Worm (Caenorhabditis elegans) whole organism, L1 larva: ENCODE results near the gene W01C9.2.

Experiments used
- aly-2 ChIP-seq: fragments of 150-350 bp; optimal IDR thresholded peaks from 2 replicates; lab custom pipeline; 2014; ENCODE audit warnings: missing biosample characterization, missing genetic modification characterization
- ama-1 ChIP-seq: fragments of 150-350 bp; optimal IDR thresholded peaks from 2 replicates; lab custom pipeline; 2014
- blmp-1 ChIP-seq: fragments of 150-350 bp; optimal IDR thresholded peaks from 2 replicates; lab custom pipeline; 2014; ENCODE audit warnings: missing biosample characterization, missing genetic modification characterization
- ceh-63 ChIP-seq: fragments of 200-800 bp; sonication (Bioruptor generic); optimal IDR thresholded peaks from 2 replicates; lab custom pipeline; 2018; ENCODE audit warnings: mild to moderate bottlenecking, missing genetic modification characterization, missing compliant biosample characterization
- ceh-82 ChIP-seq, 3 experiments: fragments of 150-350 bp in 1 of 3; sonication (generic microtip) in 2 of 3; optimal IDR thresholded peaks; 2 replicates each; lab custom pipeline; 2014 to 2017; ENCODE audit warnings: missing biosample characterization in 3 of 3, missing genetic modification characterization in 3 of 3
- ces-1 ChIP-seq: fragments of 150-350 bp; optimal IDR thresholded peaks from 2 replicates; lab custom pipeline; 2014; ENCODE audit warnings: missing biosample characterization, missing genetic modification reagents, missing genetic modification characterization
- dsc-1 ChIP-seq: sonication (generic microtip); optimal IDR thresholded peaks from 2 replicates; lab custom pipeline; 2016; ENCODE audit warnings: mild to moderate bottlenecking, missing genetic modification characterization, missing compliant biosample characterization
- efl-3 ChIP-seq: fragments of 200-800 bp; sonication (Bioruptor generic); optimal IDR thresholded peaks from 2 replicates; lab custom pipeline; 2018; ENCODE audit warnings: mild to moderate bottlenecking, missing genetic modification characterization, missing compliant biosample characterization
- egl-13 ChIP-seq: sonication (generic microtip); optimal IDR thresholded peaks from 2 replicates; lab custom pipeline; 2016; ENCODE audit warnings: missing genotype, missing genetic modification reagents, missing genetic modification characterization, missing compliant biosample characterization
- fkh-10 ChIP-seq: sonication (generic microtip); optimal IDR thresholded peaks from 2 replicates; lab custom pipeline; 2017; ENCODE audit warnings: missing biosample characterization, missing genetic modification reagents, missing genetic modification characterization
- fkh-8 ChIP-seq: sonication (generic microtip); optimal IDR thresholded peaks from 2 replicates; lab custom pipeline; 2016; ENCODE audit warnings: mild to moderate bottlenecking, missing genetic modification characterization, missing compliant biosample characterization
- fos-1 ChIP-seq: fragments of 150-350 bp; optimal IDR thresholded peaks from 2 replicates; lab custom pipeline; 2014; ENCODE audit warnings: missing biosample characterization, missing genetic modification characterization
- grh-1 ChIP-seq: fragments of 200-800 bp; sonication (Bioruptor generic); IDR thresholded peaks from 2 replicates; pipeline ENCODE4 v1.3.6; 2022; ENCODE audit warnings: missing genetic modification reagents, missing genetic modification characterization, missing compliant biosample characterization
- hlh-17 ChIP-seq: fragments of 200-800 bp; sonication (Bioruptor generic); optimal IDR thresholded peaks from 2 replicates; lab custom pipeline; 2018; ENCODE audit warnings: missing genetic modification characterization, mild to moderate bottlenecking, missing compliant biosample characterization, moderate library complexity, borderline replicate concordance
- hlh-4 ChIP-seq: sonication (generic microtip); optimal IDR thresholded peaks from 2 replicates; lab custom pipeline; 2016; ENCODE audit warnings: mild to moderate bottlenecking, missing genetic modification characterization, missing compliant biosample characterization
- irx-1 ChIP-seq: sonication (generic microtip); optimal IDR thresholded peaks from 2 replicates; lab custom pipeline; 2016; ENCODE audit warnings: missing genetic modification characterization, missing compliant biosample characterization
- jun-1 ChIP-seq: fragments of 150-350 bp; optimal IDR thresholded peaks from 2 replicates; lab custom pipeline; 2014; ENCODE audit warnings: missing biosample characterization, missing genetic modification reagents, missing genetic modification characterization
- lin-14 ChIP-seq: fragments of 200-800 bp; sonication (Bioruptor generic); optimal IDR thresholded peaks from 2 replicates; lab custom pipeline; 2018; ENCODE audit warnings: mild to moderate bottlenecking, missing genetic modification characterization, moderate library complexity, missing compliant biosample characterization
- lin-39 ChIP-seq: fragments of 150-350 bp; optimal IDR thresholded peaks from 2 replicates; lab custom pipeline; 2014; ENCODE audit warnings: missing biosample characterization, missing genetic modification reagents, missing genetic modification characterization
- lir-3 ChIP-seq: sonication (generic microtip); optimal IDR thresholded peaks from 2 replicates; lab custom pipeline; 2016; ENCODE audit warnings: mild to moderate bottlenecking, missing genetic modification characterization, moderate library complexity, missing compliant biosample characterization; ENCODE audit not compliant: poor library complexity
- mab-9 ChIP-seq: fragments of 200-800 bp; sonication (Bioruptor generic); IDR thresholded peaks from 2 replicates; pipeline ENCODE4 v1.3.6; 2022; ENCODE audit warnings: missing genetic modification reagents, missing genetic modification characterization, missing compliant biosample characterization
- nhr-11 ChIP-seq: fragments of 150-350 bp; optimal IDR thresholded peaks from 2 replicates; lab custom pipeline; 2014; ENCODE audit warnings: missing biosample characterization, missing genetic modification characterization
- nhr-12 ChIP-seq: sonication (generic microtip); optimal IDR thresholded peaks from 2 replicates; lab custom pipeline; 2017; ENCODE audit warnings: missing biosample characterization, missing genetic modification characterization
- nhr-20 ChIP-seq: sonication (generic microtip); optimal IDR thresholded peaks from 2 replicates; lab custom pipeline; 2016; ENCODE audit warnings: mild to moderate bottlenecking, missing genetic modification characterization, missing compliant biosample characterization
- nhr-237 ChIP-seq: fragments of 150-350 bp; optimal IDR thresholded peaks from 2 replicates; lab custom pipeline; 2014; ENCODE audit warnings: missing biosample characterization, missing genetic modification characterization
- nhr-47 ChIP-seq: sonication (generic microtip); optimal IDR thresholded peaks from 2 replicates; lab custom pipeline; 2016; ENCODE audit warnings: mild to moderate bottlenecking, missing genetic modification characterization, moderate library complexity, missing compliant biosample characterization
- nhr-71 ChIP-seq: sonication (generic microtip); optimal IDR thresholded peaks from 2 replicates; lab custom pipeline; 2016; ENCODE audit warnings: mild to moderate bottlenecking, missing genetic modification characterization, moderate library complexity, missing compliant biosample characterization
- nhr-76 ChIP-seq: sonication (generic microtip); optimal IDR thresholded peaks from 2 replicates; lab custom pipeline; 2017; ENCODE audit warnings: missing biosample characterization, missing genetic modification characterization
- nhr-77 ChIP-seq: fragments of 150-350 bp; optimal IDR thresholded peaks from 2 replicates; lab custom pipeline; 2014; ENCODE audit warnings: missing biosample characterization, missing genetic modification characterization
- nhr-84 ChIP-seq: sonication (generic microtip); optimal IDR thresholded peaks from 2 replicates; lab custom pipeline; 2017; ENCODE audit warnings: missing biosample characterization, missing genetic modification characterization
- nhr-90 ChIP-seq: sonication (generic microtip); optimal IDR thresholded peaks from 2 replicates; lab custom pipeline; 2016; ENCODE audit warnings: mild to moderate bottlenecking, missing genetic modification characterization, missing compliant biosample characterization; ENCODE audit not compliant: poor library complexity
- pag-3 ChIP-seq: sonication (generic microtip); optimal IDR thresholded peaks from 2 replicates; lab custom pipeline; 2017; ENCODE audit warnings: missing genetic modification characterization, mild to moderate bottlenecking, missing compliant biosample characterization, antibody characterized with exemption, borderline replicate concordance; ENCODE audit not compliant: insufficient read depth
- pax-3 ChIP-seq: fragments of 200-800 bp; sonication (Bioruptor generic); optimal IDR thresholded peaks from 2 replicates; lab custom pipeline; 2018; ENCODE audit warnings: mild to moderate bottlenecking, missing genetic modification characterization, moderate library complexity, missing compliant biosample characterization
- snu-23 ChIP-seq: sonication (generic microtip); optimal IDR thresholded peaks from 2 replicates; lab custom pipeline; 2016; ENCODE audit warnings: missing genetic modification characterization, missing compliant biosample characterization
- sptf-1 ChIP-seq: fragments of 150-350 bp; optimal IDR thresholded peaks from 2 replicates; lab custom pipeline; 2014; ENCODE audit warnings: missing biosample characterization, missing genetic modification characterization
- swsn-7 ChIP-seq: sonication (generic microtip); optimal IDR thresholded peaks from 2 replicates; lab custom pipeline; 2016; ENCODE audit warnings: missing genetic modification characterization, missing compliant biosample characterization
- tbx-2 ChIP-seq: sonication (generic microtip); optimal IDR thresholded peaks from 2 replicates; lab custom pipeline; 2016; ENCODE audit warnings: missing genetic modification characterization, missing compliant biosample characterization
- tlp-1 ChIP-seq: fragments of 150-350 bp; optimal IDR thresholded peaks from 2 replicates; lab custom pipeline; 2014; ENCODE audit warnings: missing biosample characterization, missing genetic modification characterization
- unc-130 ChIP-seq: fragments of 150-350 bp; optimal IDR thresholded peaks from 2 replicates; lab custom pipeline; 2017; ENCODE audit warnings: missing biosample characterization, missing genetic modification characterization, inconsistent platforms
- unc-30 ChIP-seq: sonication (generic microtip); optimal IDR thresholded peaks from 2 replicates; lab custom pipeline; 2017; ENCODE audit warnings: missing biosample characterization, missing genetic modification characterization
- unc-98 ChIP-seq: fragments of 200-800 bp; sonication (Bioruptor generic); IDR thresholded peaks from 2 replicates; pipeline ENCODE4 v1.3.6; 2022; ENCODE audit warnings: missing genetic modification characterization, missing compliant biosample characterization
- zag-1 ChIP-seq: fragments of 150-350 bp; optimal IDR thresholded peaks from 2 replicates; lab custom pipeline; 2014; ENCODE audit warnings: missing biosample characterization, missing genetic modification characterization
- zip-4 ChIP-seq: fragments of 200-800 bp; sonication (Bioruptor generic); optimal IDR thresholded peaks from 2 replicates; lab custom pipeline; 2018; ENCODE audit warnings: mild to moderate bottlenecking, missing genetic modification characterization, moderate library complexity, missing compliant biosample characterization
- ztf-4 ChIP-seq: fragments of 150-350 bp; optimal IDR thresholded peaks from 2 replicates; lab custom pipeline; 2014; ENCODE audit warnings: missing biosample characterization, missing genetic modification characterization

Gene W01C9.2

DNA sequence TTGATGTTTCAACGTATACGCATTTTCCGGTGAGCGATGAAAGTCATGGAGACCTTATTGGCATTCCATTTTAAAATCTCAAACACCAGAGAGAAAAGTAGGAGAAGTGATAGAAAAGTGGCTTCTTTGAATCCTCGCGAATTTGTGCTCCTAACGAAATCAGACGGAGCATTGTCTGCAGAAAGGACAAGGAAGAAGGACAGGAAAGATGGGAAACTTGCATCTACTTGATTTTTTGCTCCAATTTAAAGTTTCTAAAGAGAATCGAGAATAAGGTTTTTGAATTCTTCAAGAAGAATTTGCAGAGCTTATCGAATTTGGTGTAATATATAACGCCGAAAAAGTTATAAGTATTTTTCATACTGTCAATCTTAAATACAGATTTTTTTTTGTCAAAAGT lies 14.9 kb downstream of the W01C9.2 start:
- TF ChIP-seq zip-4 (GFP tag; lab: Kevin White, UChicago) (no peak), nhr-11 (tag; lab: Kevin White, UChicago) (no peak), fkh-10 (GFP tag; lab: Kevin White, UChicago) (peak; percentile 91), nhr-90 (tag; lab: Kevin White, UChicago) (no peak), lin-14 (GFP tag; lab: Kevin White, UChicago) (peak; percentile 50), nhr-20 (tag; lab: Kevin White, UChicago) (no peak), mab-9 (GFP tag; lab: Robert Waterston, UW) (no peak), nhr-71 (tag; lab: Kevin White, UChicago) (no peak)

DNA sequence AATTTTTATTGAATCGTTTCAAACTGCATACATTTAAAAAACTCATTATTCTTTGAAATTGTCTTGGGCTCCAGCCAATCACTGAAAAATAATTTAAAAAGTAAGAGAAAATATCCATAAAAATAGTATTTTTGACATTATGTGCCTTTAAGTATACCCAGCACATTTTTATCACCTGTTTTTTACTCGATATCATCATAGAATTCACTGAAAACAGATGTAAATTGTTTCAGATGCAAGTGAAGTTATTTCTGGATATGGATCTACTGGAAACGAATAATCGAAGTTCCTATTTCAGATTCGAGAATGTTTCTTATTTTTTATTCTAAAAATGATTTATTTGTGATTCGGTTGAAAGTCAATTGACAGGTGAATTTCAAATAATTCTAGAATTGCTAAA lies 18.4 kb downstream of the W01C9.2 start:
- no peak for TF ChIP-seq lir-3 (tag; lab: Kevin White, UChicago)
- TF ChIP-seq aly-2 (tag; lab: Kevin White, UChicago): no peak
- TF ChIP-seq hlh-4 (tag; lab: Kevin White, UChicago): peak; percentile 92
- peak; percentile 27 for TF ChIP-seq nhr-71 (tag; lab: Kevin White, UChicago)
- no peak for TF ChIP-seq sptf-1 (tag; lab: Kevin White, UChicago)

DNA sequence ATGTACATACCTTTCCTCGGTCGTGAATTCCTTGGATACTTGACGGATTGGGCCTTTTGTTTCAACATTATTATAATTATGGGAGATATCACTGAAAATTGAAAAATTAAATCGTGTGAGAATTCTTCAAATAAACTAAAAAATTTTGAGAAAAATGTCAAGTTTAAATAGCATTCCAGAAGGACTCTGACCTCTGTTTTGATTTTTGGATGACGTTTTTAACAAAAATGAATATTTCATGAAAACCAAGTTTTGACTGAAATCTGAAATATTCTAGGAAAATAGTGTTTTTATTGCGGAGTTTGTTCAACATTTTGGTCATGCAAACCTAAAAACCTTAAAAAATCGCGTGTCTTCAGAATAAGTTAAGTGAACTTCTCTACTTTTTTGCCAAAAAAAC lies 20.0 kb downstream of the W01C9.2 start, which contains the start of gene glb-27:
Gene glb-27, minus strand, starts transcription at position 101 of the 400 bp plus-strand sequence.
- TF ChIP-seq egl-13 (tag; lab: Kevin White, UChicago) (no peak), unc-30 (tag; lab: Kevin White, UChicago) (no peak), zag-1 (no peak), irx-1 (no peak), fos-1 (tag; lab: Kevin White, UChicago) (no peak)

DNA sequence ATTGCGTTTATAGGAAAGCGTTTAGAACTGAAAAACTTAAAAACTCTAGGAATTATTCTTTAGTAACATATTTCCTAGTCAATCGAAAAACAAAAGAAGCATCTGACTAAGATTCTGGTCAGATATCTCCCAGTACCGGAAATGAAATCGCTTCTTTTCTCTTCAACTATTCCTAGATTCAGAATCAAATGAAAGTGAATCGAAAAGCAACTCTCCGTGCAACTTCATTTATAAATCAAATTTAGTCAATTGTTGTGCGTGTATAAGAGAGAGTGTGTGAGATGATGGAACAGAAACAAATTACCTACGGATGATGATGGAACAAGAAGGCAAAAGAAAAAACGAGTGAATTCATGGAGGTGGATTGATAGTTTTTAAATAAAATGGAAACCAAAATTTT lies 23.0 kb downstream of the W01C9.2 start:
- TF ChIP-seq ces-1 (GFP tag; lab: Kevin White, UChicago): peak; percentile 43
- peak; percentile 6 for TF ChIP-seq dsc-1 (tag; lab: Kevin White, UChicago)
- TF ChIP-seq ceh-82 (tag; optimal IDR thresholded peaks at IDR 0.05; lab: Kevin White, UChicago): no peak
- peak; percentile 12 for TF ChIP-seq swsn-7
- TF ChIP-seq nhr-237 (tag; lab: Kevin White, UChicago): no peak
- TF ChIP-seq lin-14 (GFP tag; lab: Kevin White, UChicago): peak; percentile 46
- TF ChIP-seq zip-4 (GFP tag; lab: Kevin White, UChicago): no peak
- TF ChIP-seq fkh-10 (GFP tag; lab: Kevin White, UChicago): peak; percentile 98
- no peak for TF ChIP-seq efl-3 (GFP tag; lab: Kevin White, UChicago)
- peak; percentile 18 for TF ChIP-seq nhr-47 (tag; lab: Kevin White, UChicago)
- peak; percentile 9 for TF ChIP-seq nhr-71 (tag; lab: Kevin White, UChicago)
- peak; percentile 13 for TF ChIP-seq snu-23 (GFP tag; lab: Kevin White, UChicago)

DNA sequence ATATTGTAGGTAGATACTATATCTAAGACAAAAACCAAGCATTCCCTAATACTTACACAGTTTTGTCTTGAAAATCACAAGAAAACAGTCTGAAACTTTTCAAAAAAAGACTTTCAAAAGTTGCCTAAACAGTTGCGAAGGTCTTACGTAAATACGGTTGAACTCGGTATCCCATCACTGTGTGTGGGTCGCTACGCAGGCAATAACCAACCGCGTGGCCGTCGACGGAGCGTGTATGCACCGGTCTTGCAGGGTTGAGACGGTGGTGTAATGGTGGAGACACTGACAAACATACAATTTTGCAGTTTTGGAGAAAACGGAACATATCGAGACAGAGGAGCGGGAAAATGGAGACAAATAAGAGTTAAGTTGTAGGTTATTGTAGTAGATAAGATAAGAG lies 25.1 kb downstream of the W01C9.2 start, which contains the start of gene iff-2:
Gene iff-2, minus strand, starts transcription at position 141 of the 400 bp plus-strand sequence.
- TF ChIP-seq grh-1 (GFP tag; lab: Robert Waterston, UW) (peak; percentile 97), nhr-84 (no peak), fkh-8 (tag; lab: Kevin White, UChicago) (peak; percentile 100), unc-98 (GFP tag; lab: Robert Waterston, UW) (peak; percentile 83; the same call in 1 of the 2 replicates), hlh-4 (tag; lab: Kevin White, UChicago) (no peak), unc-30 (tag; lab: Kevin White, UChicago) (no peak), lin-39 (tag; lab: Kevin White, UChicago) (peak; percentile 93), tlp-1 (tag; lab: Kevin White, UChicago) (no peak), unc-130 (tag; lab: Kevin White, UChicago) (peak; percentile 99), snu-23 (GFP tag; lab: Kevin White, UChicago) (peak; percentile 100), blmp-1 (tag; lab: Kevin White, UChicago) (peak; percentile 97), pag-3 (peak; percentile 69), hlh-17 (GFP tag; lab: Kevin White, UChicago) (no peak), nhr-12 (tag; lab: Kevin White, UChicago) (no peak), tbx-2 (tag; lab: Kevin White, UChicago) (peak; percentile 99), ztf-4 (tag; lab: Kevin White, UChicago) (peak; percentile 99), ama-1 (lab: Kevin White, UChicago) (peak; percentile 91), pax-3 (peak; percentile 98), zag-1 (peak; percentile 69), ceh-63 (no peak), jun-1 (tag; lab: Kevin White, UChicago) (peak; percentile 99), fkh-10 (GFP tag; lab: Kevin White, UChicago) (peak; percentile 99), ces-1 (GFP tag; lab: Kevin White, UChicago) (no peak), nhr-76 (peak; percentile 86), nhr-77 (tag; lab: Kevin White, UChicago) (peak; percentile 100)
